Fruit fly (Drosophila melanogaster) whole organism, embryonic: ENCODE results near the gene CG12522.

Source experiments
- Atf6 ChIP-seq: fragments of 200-800 bp; sonication (Bioruptor generic); IDR thresholded peaks from 2 replicates; pipeline ENCODE4 v1.3.6; 2022; ENCODE audit warnings: missing biosample characterization, missing genetic modification characterization
- Awh ChIP-seq: fragments of 200-800 bp; sonication (Bioruptor generic); IDR thresholded peaks from 2 replicates; pipeline ENCODE4, ENCODE4 v1.3.6; 2022; ENCODE audit warnings: missing biosample characterization, missing genetic modification characterization
- B-H1 ChIP-seq: fragments of 200-800 bp; sonication (Bioruptor generic); IDR thresholded peaks from 3 replicates; pipeline ENCODE4 v1.3.6; 2022; ENCODE audit warnings: missing biosample characterization, missing genetic modification characterization
- CG11093 ChIP-seq: fragments of 200-800 bp; sonication (Bioruptor generic); IDR thresholded peaks from 3 replicates; pipeline ENCODE4 v1.3.6; 2022; ENCODE audit warnings: missing biosample characterization, missing genetic modification characterization
- CG12155 ChIP-seq: fragments of 200-800 bp; sonication (Bioruptor generic); optimal IDR thresholded peaks from 3 replicates; lab custom pipeline; 2016; ENCODE audit warnings: missing biosample characterization, missing genetic modification characterization
- CG12942 ChIP-seq: fragments of 200-800 bp; sonication (Bioruptor generic); optimal IDR thresholded peaks from 3 replicates; lab custom pipeline; 2016; ENCODE audit warnings: missing biosample characterization, missing genetic modification characterization
- CG14050 ChIP-seq: fragments of 200-800 bp; sonication (Bioruptor generic); IDR thresholded peaks from 3 replicates; pipeline ENCODE4 v1.3.6; 2022; ENCODE audit warnings: missing biosample characterization, missing genetic modification characterization
- CG14667 ChIP-seq: fragments of 200-800 bp; sonication (Bioruptor generic); IDR thresholded peaks from 2 replicates; pipeline ENCODE4 v1.3.6; 2022; ENCODE audit warnings: missing biosample characterization, missing genetic modification characterization
- CG14965 ChIP-seq: fragments of 200-800 bp; sonication (Bioruptor generic); optimal IDR thresholded peaks from 2 replicates; lab custom pipeline; 2016; ENCODE audit warnings: missing biosample characterization, missing genetic modification characterization, borderline replicate concordance
- CG15514 ChIP-seq: fragments of 200-800 bp; sonication (Bioruptor generic); optimal IDR thresholded peaks from 3 replicates; lab custom pipeline; 2017; ENCODE audit warnings: missing biosample characterization, missing genetic modification characterization, mild to moderate bottlenecking, moderate library complexity, missing genetic modification reagents
- CG15601 ChIP-seq: fragments of 200-800 bp; sonication (Bioruptor generic); optimal IDR thresholded peaks from 3 replicates; lab custom pipeline; 2019; ENCODE audit warnings: missing biosample characterization, mild to moderate bottlenecking, missing genetic modification characterization, moderate library complexity
- CG1832 ChIP-seq: fragments of 200-800 bp; sonication (Bioruptor generic); optimal IDR thresholded peaks from 2 replicates; lab custom pipeline; 2017; ENCODE audit warnings: missing biosample characterization, mild to moderate bottlenecking, missing genetic modification characterization, inconsistent platforms
- CG2129 ChIP-seq: fragments of 200-800 bp; sonication (Bioruptor generic); IDR thresholded peaks from 2 replicates; pipeline ENCODE4 v1.3.6; 2022; ENCODE audit warnings: missing biosample characterization, missing genetic modification characterization; ENCODE audit not compliant: partially characterized antibody
- CG34376 ChIP-seq: fragments of 200-800 bp; sonication (Bioruptor generic); optimal IDR thresholded peaks from 2 replicates; lab custom pipeline; 2018; ENCODE audit warnings: missing biosample characterization, mild to moderate bottlenecking, missing genetic modification characterization
- CG3838 ChIP-seq: fragments of 200-800 bp; sonication (Bioruptor generic); optimal IDR thresholded peaks from 3 replicates; lab custom pipeline; 2016; ENCODE audit warnings: missing biosample characterization, missing genetic modification characterization
- CG4820 ChIP-seq: fragments of 200-800 bp; sonication (Bioruptor generic); optimal IDR thresholded peaks from 3 replicates; lab custom pipeline; 2016; ENCODE audit warnings: missing biosample characterization, missing genetic modification characterization
- CG4854 ChIP-seq: fragments of 200-800 bp; sonication (Bioruptor generic); optimal IDR thresholded peaks from 2 replicates; lab custom pipeline; 2016; ENCODE audit warnings: missing biosample characterization, missing genetic modification characterization, inconsistent platforms
- CG6654 ChIP-seq: fragments of 200-800 bp; sonication (Bioruptor generic); optimal IDR thresholded peaks from 2 replicates; lab custom pipeline; 2017; ENCODE audit warnings: missing biosample characterization, mild to moderate bottlenecking, missing genetic modification characterization
- CG6765 ChIP-seq: fragments of 200-800 bp; sonication (Bioruptor generic); optimal IDR thresholded peaks from 3 replicates; lab custom pipeline; 2017; ENCODE audit warnings: missing biosample characterization, mild to moderate bottlenecking, missing genetic modification characterization
- CG7839 ChIP-seq: fragments of 200-800 bp; sonication (Bioruptor generic); optimal IDR thresholded peaks from 3 replicates; lab custom pipeline; 2018; ENCODE audit warnings: missing biosample characterization, mild to moderate bottlenecking, missing genetic modification characterization, moderate library complexity
- CG8478 ChIP-seq: fragments of >200 bp; optimal IDR thresholded peaks from 2 replicates; lab custom pipeline; 2018
- CG8765 ChIP-seq: fragments of 200-800 bp; sonication (Bioruptor generic); IDR thresholded peaks from 2 replicates; pipeline ENCODE4 v1.3.6; 2022; ENCODE audit warnings: missing biosample characterization, missing genetic modification characterization
- CG9215 ChIP-seq: fragments of 200-800 bp; sonication (Bioruptor generic); IDR thresholded peaks from 2 replicates; pipeline ENCODE4 v1.3.6; 2022; ENCODE audit warnings: missing biosample characterization, missing genetic modification characterization
- D19B ChIP-seq: fragments of 200-800 bp; sonication (Bioruptor generic); optimal IDR thresholded peaks from 2 replicates; lab custom pipeline; 2017; ENCODE audit warnings: missing biosample characterization, mild to moderate bottlenecking, missing genetic modification characterization
- Eip74EF ChIP-seq, 2 experiments: fragments of 200-800 bp in 1 of 2; fragments of >200 bp in 1 of 2; sonication (Bioruptor generic) in 1 of 2; optimal IDR thresholded peaks; 2 replicates each; lab custom pipeline; 2017 to 2019; ENCODE audit warnings: missing biosample characterization in 2 of 2, missing genetic modification characterization in 2 of 2, mild to moderate bottlenecking in 1 of 2, moderate library complexity in 1 of 2
- Lpt ChIP-seq: fragments of >200 bp; optimal IDR thresholded peaks from 2 replicates; lab custom pipeline; 2018; ENCODE audit warnings: missing biosample characterization, missing genetic modification characterization
- Mad ChIP-seq: fragments of 200-800 bp; sonication (Bioruptor generic); optimal IDR thresholded peaks from 2 replicates; lab custom pipeline; 2016; ENCODE audit warnings: missing biosample characterization, missing genetic modification characterization
- Max ChIP-seq: fragments of 200-800 bp; sonication (Bioruptor generic); optimal IDR thresholded peaks from 2 replicates; lab custom pipeline; 2016; ENCODE audit warnings: missing biosample characterization, mild to moderate bottlenecking, missing genetic modification characterization
- Oli ChIP-seq: fragments of 200-800 bp; sonication (Bioruptor generic); optimal IDR thresholded peaks from 2 replicates; lab custom pipeline; 2018; ENCODE audit warnings: missing biosample characterization, mild to moderate bottlenecking, missing genetic modification characterization, moderate library complexity
- Rfx ChIP-seq: fragments of 200-800 bp; sonication (Bioruptor generic); IDR thresholded peaks from 2 replicates; pipeline ENCODE4 v1.3.6; 2022; ENCODE audit warnings: missing biosample characterization, missing genetic modification characterization
- ac ChIP-seq: fragments of 200-800 bp; sonication (Bioruptor generic); optimal IDR thresholded peaks from 3 replicates; lab custom pipeline; 2017; ENCODE audit warnings: missing biosample characterization, mild to moderate bottlenecking, missing genetic modification characterization
- bowl ChIP-seq: fragments of 200-800 bp; sonication (Bioruptor generic); IDR thresholded peaks from 2 replicates; pipeline ENCODE4 v1.3.6; 2022; ENCODE audit warnings: missing biosample characterization, missing genetic modification characterization
- chinmo ChIP-seq: fragments of 200-800 bp; sonication (Bioruptor generic); IDR thresholded peaks from 4 replicates; pipeline ENCODE4 v1.3.6; 2022; ENCODE audit warnings: missing biosample characterization, missing genetic modification characterization; ENCODE audit not compliant: partially characterized antibody
- chm ChIP-seq: fragments of 200-800 bp; sonication (Bioruptor generic); IDR thresholded peaks from 2 replicates; pipeline ENCODE4 v1.3.6; 2022; ENCODE audit warnings: missing biosample characterization, missing genetic modification characterization
- danr ChIP-seq: fragments of 200-800 bp; sonication (Bioruptor generic); IDR thresholded peaks from 2 replicates; pipeline ENCODE4 v1.3.6; 2022; ENCODE audit warnings: missing biosample characterization, missing genetic modification characterization
- dati ChIP-seq: fragments of 200-800 bp; sonication (Bioruptor generic); IDR thresholded peaks from 2 replicates; pipeline ENCODE4 v1.3.6; 2022; ENCODE audit warnings: missing biosample characterization, missing genetic modification characterization
- dysf ChIP-seq: fragments of 200-800 bp; sonication (Bioruptor generic); IDR thresholded peaks from 3 replicates; pipeline ENCODE4 v1.3.6; 2022; ENCODE audit warnings: missing biosample characterization, missing genetic modification characterization
- en ChIP-seq: fragments of 200-800 bp; sonication (Bioruptor generic); optimal IDR thresholded peaks from 2 replicates; lab custom pipeline; 2016; ENCODE audit warnings: missing biosample characterization, missing genetic modification characterization
- ewg ChIP-seq: fragments of 200-800 bp; sonication (Bioruptor generic); optimal IDR thresholded peaks from 3 replicates; lab custom pipeline; 2017; ENCODE audit warnings: mild to moderate bottlenecking, missing biosample characterization, missing genetic modification reagents, missing genetic modification characterization
- fd96Cb ChIP-seq: fragments of 200-800 bp; sonication (Bioruptor generic); optimal IDR thresholded peaks from 2 replicates; lab custom pipeline; 2018; ENCODE audit warnings: missing biosample characterization, mild to moderate bottlenecking, missing genetic modification characterization, moderate library complexity
- gsb ChIP-seq: fragments of 200-800 bp; sonication (Bioruptor generic); IDR thresholded peaks from 2 replicates; pipeline ENCODE4 v1.3.6; 2022; ENCODE audit warnings: missing biosample characterization, missing genetic modification characterization
- ham ChIP-seq: fragments of 200-800 bp; sonication (Bioruptor generic); IDR thresholded peaks from 2 replicates; pipeline ENCODE4 v1.3.6; 2022; ENCODE audit warnings: missing biosample characterization, missing genetic modification characterization
- pho ChIP-seq: fragments of 200-800 bp; sonication (Bioruptor generic); optimal IDR thresholded peaks from 2 replicates; lab custom pipeline; 2016; ENCODE audit warnings: missing biosample characterization, missing genetic modification characterization
- slou ChIP-seq: fragments of 200-800 bp; sonication (Bioruptor generic); optimal IDR thresholded peaks from 3 replicates; lab custom pipeline; 2016; ENCODE audit warnings: missing biosample characterization, missing genetic modification characterization
- sna ChIP-seq: fragments of 200-800 bp; sonication (Bioruptor generic); IDR thresholded peaks from 2 replicates; pipeline ENCODE4 v1.3.6; 2022; ENCODE audit warnings: missing biosample characterization, missing genetic modification characterization; ENCODE audit not compliant: partially characterized antibody
- trem ChIP-seq: fragments of 200-800 bp; optimal IDR thresholded peaks from 3 replicates; lab custom pipeline; 2019; ENCODE audit warnings: missing biosample characterization, mild to moderate bottlenecking, missing genetic modification characterization, moderate library complexity
- twi ChIP-seq: fragments of 200-800 bp; optimal IDR thresholded peaks from 2 replicates; lab custom pipeline; 2019; ENCODE audit warnings: missing biosample characterization, mild to moderate bottlenecking, missing genetic modification characterization, moderate library complexity
- unc-4 ChIP-seq: fragments of 200-800 bp; sonication (Bioruptor generic); IDR thresholded peaks from 2 replicates; pipeline ENCODE4 v1.3.6; 2022; ENCODE audit warnings: missing biosample characterization, missing genetic modification characterization; ENCODE audit not compliant: partially characterized antibody
- unpg ChIP-seq: fragments of 200-800 bp; sonication (Bioruptor generic); optimal IDR thresholded peaks from 3 replicates; lab custom pipeline; 2018; ENCODE audit warnings: missing biosample characterization, mild to moderate bottlenecking, missing genetic modification characterization, moderate library complexity
- vfl ChIP-seq: fragments of 200-800 bp; sonication (Bioruptor generic); optimal IDR thresholded peaks from 2 replicates; lab custom pipeline; 2016; ENCODE audit warnings: missing biosample characterization, missing genetic modification characterization
- zfh2 ChIP-seq: fragments of 200-800 bp; sonication (Bioruptor generic); optimal IDR thresholded peaks from 2 replicates; lab custom pipeline; 2016; ENCODE audit warnings: missing biosample characterization, missing genetic modification characterization

Gene CG12522

dm6 chr3L:11119901-11120418 is 11.9 kb downstream of the CG12522 start (continued):
- TF ChIP-seq chm (0 out of 2 replicates have a peak, but pooled peaks have one; percentile 11), sna (no peak), CG9215 (no peak), CG12942 (no peak), CG4854 (GFP tag; lab: Kevin White, UChicago) (no peak), CG1832 (GFP tag; lab: Kevin White, UChicago) (no peak), fd96Cb (no peak), ewg (GFP tag; lab: Kevin White, UChicago) (peak; percentile 64), B-H1 (GFP tag; lab: Robert Waterston, UW) (no peak), D19B (no peak), Eip74EF (GFP tag; optimal IDR thresholded peaks at IDR 0.05; lab: Kevin White, UChicago) (no peak), CG4820 (GFP tag; lab: Kevin White, UChicago) (no peak), Lpt (GFP tag; lab: Kevin White, UChicago) (no peak), chinmo (GFP tag; lab: Robert Waterston, UW) (peak; percentile 33; the same call in 1 of the 4 replicates), CG34376 (GFP tag; lab: Kevin White, UChicago) (peak; percentile 78), unc-4 (GFP tag; lab: Robert Waterston, UW) (no peak), CG6765 (GFP tag; lab: Kevin White, UChicago) (peak; percentile 49), slou (no peak), CG3838 (GFP tag; lab: Kevin White, UChicago) (no peak), unpg (GFP tag; lab: Kevin White, UChicago) (peak; percentile 5), trem (tag; lab: Kevin White, UChicago) (no peak), dysf (GFP tag; lab: Robert Waterston, UW) (no peak; the same call in 2 of the 3 replicates), bowl (GFP tag; lab: Robert Waterston, UW) (no peak), gsb (no peak), CG14050 (no peak), CG11093 (GFP tag; lab: Robert Waterston, UW) (no peak), danr (no peak), Mad (GFP tag; lab: Kevin White, UChicago) (peak; percentile 11), CG15601 (peak; percentile 65), Rfx (no peak; the same call in 1 of the 2 replicates), pho (GFP tag; lab: Kevin White, UChicago) (no peak), twi (tag; lab: Kevin White, UChicago) (peak; percentile 19), CG12155 (GFP tag; lab: Kevin White, UChicago) (peak; percentile 46), vfl (no peak), ham (no peak), ac (GFP tag; lab: Kevin White, UChicago) (peak; percentile 49), CG15514 (GFP tag; lab: Kevin White, UChicago) (peak; percentile 20), Atf6 (peak; percentile 59; the same call in 1 of the 2 replicates), CG6654 (GFP tag; lab: Kevin White, UChicago) (no peak), Max (GFP tag; lab: Kevin White, UChicago) (no peak), en (GFP tag; lab: Kevin White, UChicago) (no peak), dati (GFP tag; lab: Robert Waterston, UW) (no peak), CG2129 (GFP tag; lab: Robert Waterston, UW) (no peak), CG7839 (tag; lab: Kevin White, UChicago) (no peak), CG14667 (GFP tag; lab: Robert Waterston, UW) (no peak), Awh (GFP tag; lab: Robert Waterston, UW) (no peak; the same call in 1 of the 2 replicates), Oli (tag; lab: Kevin White, UChicago) (no peak), zfh2 (GFP tag; lab: Kevin White, UChicago) (no peak), CG8478 (lab: Kevin White, UChicago) (peak; percentile 88), CG14965 (GFP tag; lab: Kevin White, UChicago) (peak; percentile 3), CG8765 (no peak)
